Worm (Caenorhabditis elegans) whole organism, L1 larva: ENCODE measurements around the gene msp-74.

Experiments used
- alr-1 ChIP-seq: fragments of 200-800 bp; sonication (Bioruptor generic); optimal IDR thresholded peaks from 2 replicates; lab custom pipeline; 2018; ENCODE audit warnings: borderline replicate concordance, mild to moderate bottlenecking, missing genetic modification characterization, missing compliant biosample characterization
- aly-2 ChIP-seq: fragments of 150-350 bp; optimal IDR thresholded peaks from 2 replicates; lab custom pipeline; 2014; ENCODE audit warnings: missing biosample characterization, missing genetic modification characterization
- dsc-1 ChIP-seq: sonication (generic microtip); optimal IDR thresholded peaks from 2 replicates; lab custom pipeline; 2016; ENCODE audit warnings: mild to moderate bottlenecking, missing genetic modification characterization, missing compliant biosample characterization
- efl-1 ChIP-seq, 4 experiments: fragments of 150-350 bp; optimal IDR thresholded peaks in 3 of 4; peaks in 1 of 4; 1 replicate in 1 of 4; 2 replicates in 3 of 4; lab custom pipeline; 2014; ENCODE audit warnings: missing biosample characterization in 2 of 4, missing genetic modification characterization in 2 of 4, missing genetic modification reagents in 2 of 4
- egl-27 ChIP-seq, 2 experiments: fragments of 150-350 bp in 1 of 2; sonication (generic microtip); optimal IDR thresholded peaks; 3 replicates each; lab custom pipeline; 2017 to 2018; ENCODE audit warnings: missing biosample characterization in 2 of 2, missing genetic modification characterization in 2 of 2, missing genetic modification reagents in 2 of 2
- elt-3 ChIP-seq, 6 experiments: fragments of 150-350 bp in 1 of 6; sonication (generic microtip); optimal IDR thresholded peaks; 2 replicates each; lab custom pipeline; 2017 to 2018; ENCODE audit warnings: missing biosample characterization in 6 of 6, missing genetic modification characterization in 6 of 6, inconsistent platforms in 1 of 6
- fkh-10 ChIP-seq: sonication (generic microtip); optimal IDR thresholded peaks from 2 replicates; lab custom pipeline; 2017; ENCODE audit warnings: missing biosample characterization, missing genetic modification reagents, missing genetic modification characterization
- fkh-4 ChIP-seq: sonication (generic microtip); optimal IDR thresholded peaks from 2 replicates; lab custom pipeline; 2016; ENCODE audit warnings: missing compliant biosample characterization, missing genetic modification characterization, borderline replicate concordance
- fkh-8 ChIP-seq: sonication (generic microtip); optimal IDR thresholded peaks from 2 replicates; lab custom pipeline; 2016; ENCODE audit warnings: mild to moderate bottlenecking, missing genetic modification characterization, missing compliant biosample characterization
- grh-1 ChIP-seq: fragments of 200-800 bp; sonication (Bioruptor generic); IDR thresholded peaks from 2 replicates; pipeline ENCODE4 v1.3.6; 2022; ENCODE audit warnings: missing genetic modification reagents, missing genetic modification characterization, missing compliant biosample characterization
- hlh-17 ChIP-seq: fragments of 200-800 bp; sonication (Bioruptor generic); optimal IDR thresholded peaks from 2 replicates; lab custom pipeline; 2018; ENCODE audit warnings: missing genetic modification characterization, mild to moderate bottlenecking, missing compliant biosample characterization, moderate library complexity, borderline replicate concordance
- hpl-2 ChIP-seq: fragments of 150-350 bp; optimal IDR thresholded peaks from 2 replicates; lab custom pipeline; 2014; ENCODE audit warnings: missing biosample characterization, missing genetic modification reagents, missing genetic modification characterization
- isw-1 ChIP-seq: fragments of 200-800 bp; sonication (Bioruptor generic); IDR thresholded peaks from 2 replicates; pipeline ENCODE4 v1.3.6; 2022; ENCODE audit warnings: missing genetic modification characterization, missing compliant biosample characterization
- lin-15B ChIP-seq: fragments of 150-350 bp; sonication (generic microtip); optimal IDR thresholded peaks from 3 replicates; lab custom pipeline; 2014; ENCODE audit warnings: missing biosample characterization, missing genetic modification characterization
- mef-2 ChIP-seq: fragments of 150-350 bp; optimal IDR thresholded peaks from 2 replicates; lab custom pipeline; 2014; ENCODE audit warnings: missing biosample characterization, missing genetic modification characterization
- nhr-11 ChIP-seq: fragments of 150-350 bp; optimal IDR thresholded peaks from 2 replicates; lab custom pipeline; 2014; ENCODE audit warnings: missing biosample characterization, missing genetic modification characterization
- nhr-12 ChIP-seq: sonication (generic microtip); optimal IDR thresholded peaks from 2 replicates; lab custom pipeline; 2017; ENCODE audit warnings: missing biosample characterization, missing genetic modification characterization
- nhr-19 ChIP-seq: fragments of 200-800 bp; sonication (Bioruptor generic); conservative IDR thresholded peaks from 2 replicates; pipeline ENCODE4 v1.3.6; 2022; ENCODE audit warnings: missing genetic modification characterization, missing compliant biosample characterization
- nhr-28 ChIP-seq: fragments of 150-350 bp; optimal IDR thresholded peaks from 2 replicates; lab custom pipeline; 2014; ENCODE audit warnings: missing biosample characterization, missing genetic modification characterization
- nhr-77 ChIP-seq: fragments of 150-350 bp; optimal IDR thresholded peaks from 2 replicates; lab custom pipeline; 2014; ENCODE audit warnings: missing biosample characterization, missing genetic modification characterization
- nhr-85 ChIP-seq: sonication (generic microtip); peaks from one replicate; lab custom pipeline; 2016; ENCODE audit warnings: missing genetic modification characterization, inconsistent platforms, missing compliant biosample characterization
- nhr-90 ChIP-seq: sonication (generic microtip); optimal IDR thresholded peaks from 2 replicates; lab custom pipeline; 2016; ENCODE audit warnings: mild to moderate bottlenecking, missing genetic modification characterization, missing compliant biosample characterization; ENCODE audit not compliant: poor library complexity
- pag-3 ChIP-seq: sonication (generic microtip); optimal IDR thresholded peaks from 2 replicates; lab custom pipeline; 2017; ENCODE audit warnings: missing genetic modification characterization, mild to moderate bottlenecking, missing compliant biosample characterization, antibody characterized with exemption, borderline replicate concordance; ENCODE audit not compliant: insufficient read depth
- rnt-1 ChIP-seq: sonication (generic microtip); optimal IDR thresholded peaks from 2 replicates; lab custom pipeline; 2016; ENCODE audit warnings: mild to moderate bottlenecking, missing genetic modification characterization, moderate library complexity, missing compliant biosample characterization
- skn-1 ChIP-seq: fragments of 150-350 bp; optimal IDR thresholded peaks from 2 replicates; lab custom pipeline; 2014; ENCODE audit warnings: missing biosample characterization, missing genetic modification characterization
- snu-23 ChIP-seq: sonication (generic microtip); optimal IDR thresholded peaks from 2 replicates; lab custom pipeline; 2016; ENCODE audit warnings: missing genetic modification characterization, missing compliant biosample characterization
- sox-4 ChIP-seq: sonication (generic microtip); optimal IDR thresholded peaks from 2 replicates; lab custom pipeline; 2016; ENCODE audit warnings: missing genetic modification characterization, missing compliant biosample characterization
- sptf-1 ChIP-seq: fragments of 150-350 bp; optimal IDR thresholded peaks from 2 replicates; lab custom pipeline; 2014; ENCODE audit warnings: missing biosample characterization, missing genetic modification characterization
- swsn-7 ChIP-seq: sonication (generic microtip); optimal IDR thresholded peaks from 2 replicates; lab custom pipeline; 2016; ENCODE audit warnings: missing genetic modification characterization, missing compliant biosample characterization
- tbx-2 ChIP-seq: sonication (generic microtip); optimal IDR thresholded peaks from 2 replicates; lab custom pipeline; 2016; ENCODE audit warnings: missing genetic modification characterization, missing compliant biosample characterization
- unc-130 ChIP-seq: fragments of 150-350 bp; optimal IDR thresholded peaks from 2 replicates; lab custom pipeline; 2017; ENCODE audit warnings: missing biosample characterization, missing genetic modification characterization, inconsistent platforms
- unc-86 ChIP-seq: sonication (generic microtip); optimal IDR thresholded peaks from 2 replicates; lab custom pipeline; 2016; ENCODE audit warnings: missing genetic modification characterization, missing compliant biosample characterization
- xbp-1 ChIP-seq: sonication (generic microtip); optimal IDR thresholded peaks from 2 replicates; lab custom pipeline; 2016; ENCODE audit warnings: missing genetic modification characterization, missing compliant biosample characterization
- zag-1 ChIP-seq: fragments of 150-350 bp; optimal IDR thresholded peaks from 2 replicates; lab custom pipeline; 2014; ENCODE audit warnings: missing biosample characterization, missing genetic modification characterization
- ztf-4 ChIP-seq: fragments of 150-350 bp; optimal IDR thresholded peaks from 2 replicates; lab custom pipeline; 2014; ENCODE audit warnings: missing biosample characterization, missing genetic modification characterization

The msp-74 gene

DNA sequence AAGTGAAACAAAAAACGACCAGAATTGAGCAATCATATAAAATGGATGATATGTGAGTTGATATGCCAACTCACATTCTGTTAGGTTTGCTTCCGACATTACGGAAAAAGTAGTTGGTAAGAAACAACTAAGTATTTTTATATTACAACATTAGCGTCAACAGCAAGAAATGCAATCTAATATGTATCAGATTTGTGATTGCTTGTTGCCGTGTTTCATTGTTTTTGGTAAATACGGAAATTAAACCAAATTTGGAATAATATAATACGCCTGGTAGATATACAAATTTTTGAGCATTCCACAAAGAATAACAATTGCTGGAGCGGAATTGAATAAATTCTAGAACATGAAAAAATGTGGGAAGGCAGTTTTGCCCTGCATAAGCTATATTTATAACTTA, 39.4 kb upstream of the msp-74 start, which contains the start of gene srb-12:
srb-12 (minus strand) TSS at position 101 of the 400 bp plus-strand sequence.
- TF ChIP-seq skn-1 (tag; lab: Kevin White, UChicago) (no peak), sptf-1 (tag; lab: Kevin White, UChicago) (no peak), grh-1 (GFP tag; lab: Robert Waterston, UW) (no peak), nhr-12 (tag; lab: Kevin White, UChicago) (no peak), swsn-7 (tag; lab: Kevin White, UChicago) (no peak), mef-2 (no peak), nhr-28 (tag; lab: Kevin White, UChicago) (no peak), nhr-11 (tag; lab: Kevin White, UChicago) (no peak), egl-27 (tag; optimal IDR thresholded peaks at IDR 0.05; lab: Kevin White, UChicago) (no peak), tbx-2 (tag; lab: Kevin White, UChicago) (no peak), fkh-8 (no peak)

DNA sequence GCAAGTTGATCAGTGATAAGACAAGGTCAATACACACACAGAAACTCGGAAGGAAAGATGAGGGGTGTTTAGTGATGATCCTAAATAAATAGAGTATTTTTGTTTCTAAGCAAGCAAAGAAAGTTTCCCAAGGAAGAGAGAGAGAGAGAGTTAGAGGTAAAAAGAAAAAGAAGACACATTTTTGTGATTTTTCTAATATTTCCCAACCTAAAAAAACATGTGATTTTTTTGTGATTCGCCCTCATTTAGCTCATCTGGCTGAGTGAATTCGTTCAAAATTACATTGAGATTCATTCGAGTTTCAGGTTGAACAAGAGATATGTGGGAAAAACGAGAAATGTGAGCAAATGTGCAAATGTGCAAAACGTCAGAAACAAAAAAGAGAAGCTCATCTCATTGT, 35.7 kb upstream of the msp-74 start, which contains the start of gene srb-16:
srb-16 (minus strand) TSS at position 101 of the 400 bp plus-strand sequence.
- TF ChIP-seq isw-1 (GFP tag; lab: Robert Waterston, UW) (no peak), rnt-1 (tag; lab: Kevin White, UChicago) (no peak), unc-130 (tag; lab: Kevin White, UChicago) (no peak), ztf-4 (tag; lab: Kevin White, UChicago) (no peak), zag-1 (tag; lab: Kevin White, UChicago) (no peak), snu-23 (GFP tag; lab: Kevin White, UChicago) (no peak), fkh-4 (tag; lab: Kevin White, UChicago) (no peak), nhr-85 (tag; lab: Kevin White, UChicago) (no peak), dsc-1 (tag; lab: Kevin White, UChicago) (no peak), elt-3 (tag; optimal IDR thresholded peaks at IDR 0.05; lab: Kevin White, UChicago) (no peak), xbp-1 (tag; lab: Kevin White, UChicago) (no peak)

- TF ChIP-seq nhr-85 (tag; lab: Kevin White, UChicago) (no peak), fkh-8 (no peak), elt-3 (tag; optimal IDR thresholded peaks at IDR 0.05; lab: Kevin White, UChicago) (no peak), fkh-10 (no peak), lin-15B (no peak), hlh-17 (GFP tag; lab: Kevin White, UChicago) (no peak), unc-86 (tag; lab: Kevin White, UChicago) (no peak), nhr-19 (GFP tag; lab: Robert Waterston, UW) (no peak), mef-2 (no peak), sptf-1 (tag; lab: Kevin White, UChicago) (no peak), efl-1 (optimal IDR thresholded peaks at IDR 0.05; lab: Kevin White, UChicago) (no peak), efl-1 (GFP tag; optimal IDR thresholded peaks at IDR 0.05 in 1 of 2; lab: Kevin White, UChicago) (no peak), hpl-2 (GFP tag; lab: Kevin White, UChicago) (no peak), aly-2 (tag; lab: Kevin White, UChicago) (no peak), nhr-90 (tag; lab: Kevin White, UChicago) (no peak)
These were observed 33.2 kb upstream of the msp-74 start, which contains the start of gene F58A6.5 for ce11 chrII:5148349-5148748. TSS of gene F58A6.5 (minus strand) at chrII:5148449.

DNA sequence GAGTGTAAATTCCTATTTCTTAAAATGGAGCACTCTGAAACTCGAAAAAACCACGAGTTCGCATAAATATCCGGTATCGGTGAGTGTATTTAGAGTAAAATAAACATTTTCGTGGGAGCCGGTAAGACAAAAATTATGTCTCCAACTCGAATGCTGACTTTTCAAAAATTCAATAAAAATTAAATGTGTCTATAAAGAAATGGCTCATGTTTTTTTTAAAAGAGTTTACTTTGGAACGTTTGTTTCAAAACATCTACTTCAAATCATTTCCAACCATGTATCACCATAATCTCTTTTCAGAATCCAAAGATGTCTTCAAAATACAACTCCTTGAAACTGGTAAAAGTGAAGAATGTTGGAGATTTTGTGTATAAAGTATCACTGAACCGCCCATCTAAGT, 27.5 kb upstream of the msp-74 start, which contains the start of gene F58A6.1:
F58A6.1 (plus strand) TSS at position 301 of the 400 bp plus-strand sequence.
- no peak for TF ChIP-seq pag-3 (tag; lab: Kevin White, UChicago)
- no peak for TF ChIP-seq sox-4 (tag; lab: Kevin White, UChicago)
- no peak for TF ChIP-seq nhr-77
- no peak for TF ChIP-seq alr-1
- no peak for TF ChIP-seq ztf-4 (tag; lab: Kevin White, UChicago)
- TF ChIP-seq nhr-28 (tag; lab: Kevin White, UChicago), result no peak
